Worm (Caenorhabditis elegans): ENCODE measurements around the gene sdn-1.

- TF ChIP-seq fkh-2 (tag; optimal IDR thresholded peaks at IDR 0.05) (no peak), nhr-76 (tag; optimal IDR thresholded peaks at IDR 0.05) (no peak), mdl-1 (tag; optimal IDR thresholded peaks at IDR 0.05) (no peak), ceh-9 (tag; optimal IDR thresholded peaks at IDR 0.05) (no peak), ZK546.5 (tag; optimal IDR thresholded peaks at IDR 0.05) (no peak), unc-62 (GFP tag; optimal IDR thresholded peaks at IDR 0.05) (no peak), unc-39 (tag; optimal IDR thresholded peaks at IDR 0.05) (no peak), nhr-77 (tag; optimal IDR thresholded peaks at IDR 0.05) (no peak), aly-2 (tag; optimal IDR thresholded peaks at IDR 0.05) (no peak), zag-1 (tag; optimal IDR thresholded peaks at IDR 0.05) (no peak), nhr-11 (tag; optimal IDR thresholded peaks at IDR 0.05) (no peak)
These were observed 11.3 kb upstream of the sdn-1 start, which contains the start of gene flp-19 for ce11 chrX:10604386-10604785.

Measured in whole organism, L3 larva.